Worm (Caenorhabditis elegans) whole organism, young adult: Measurements from ENCODE around the gene gln-5.

Experiments
- B0019.2 ChIP-seq: fragments of 200-800 bp; sonication (Bioruptor generic); conservative IDR thresholded peaks from 2 replicates; pipeline ENCODE4 v1.3.6; 2022; ENCODE audit warnings: missing genetic modification reagents, missing genetic modification characterization, missing compliant biosample characterization
- F33H1.4 ChIP-seq: fragments of 200-800 bp; sonication (Bioruptor generic); IDR thresholded peaks from 2 replicates; pipeline ENCODE4 v1.3.6; 2022; ENCODE audit warnings: missing genetic modification reagents, missing genetic modification characterization, missing compliant biosample characterization
- F37B4.10 ChIP-seq: fragments of 200-800 bp; sonication (Bioruptor generic); IDR thresholded peaks from 2 replicates; pipeline ENCODE4 v1.3.6; 2022; ENCODE audit warnings: missing genetic modification characterization, missing compliant biosample characterization
- T07F8.4 ChIP-seq: sonication (generic microtip); optimal IDR thresholded peaks from 2 replicates; lab custom pipeline; 2016; ENCODE audit warnings: mild to moderate bottlenecking, missing genetic modification characterization, moderate library complexity, missing compliant biosample characterization
- T26A5.8 ChIP-seq: sonication (generic microtip); optimal IDR thresholded peaks from 2 replicates; lab custom pipeline; 2016; ENCODE audit warnings: missing genetic modification characterization, missing compliant biosample characterization
- Y53F4B.3 ChIP-seq: fragments of 200-800 bp; sonication (Bioruptor generic); IDR thresholded peaks from 2 replicates; pipeline ENCODE4 v1.3.6; 2022; ENCODE audit warnings: missing genetic modification reagents, missing genetic modification characterization, missing compliant biosample characterization
- Y67H2A.10 ChIP-seq: fragments of 200-800 bp; sonication (Bioruptor generic); conservative IDR thresholded peaks from 2 replicates; pipeline ENCODE4 v1.3.6; 2022; ENCODE audit warnings: missing genetic modification reagents, missing genetic modification characterization, missing compliant biosample characterization
- Y95B8A.8 ChIP-seq: fragments of 200-800 bp; sonication (Bioruptor generic); IDR thresholded peaks from 2 replicates; pipeline ENCODE4 v1.3.6; 2022; ENCODE audit warnings: missing genetic modification reagents, missing genetic modification characterization, missing compliant biosample characterization
- ZK185.1 ChIP-seq: sonication (generic microtip); optimal IDR thresholded peaks from 2 replicates; lab custom pipeline; 2016; ENCODE audit warnings: mild to moderate bottlenecking, missing genetic modification characterization, missing compliant biosample characterization; ENCODE audit not compliant: poor library complexity, severe bottlenecking
- akir-1 ChIP-seq: fragments of 200-800 bp; sonication (Bioruptor generic); optimal IDR thresholded peaks from 2 replicates; lab custom pipeline; 2018; ENCODE audit warnings: mild to moderate bottlenecking, missing genetic modification characterization, moderate library complexity, missing compliant biosample characterization
- aptf-3 ChIP-seq: fragments of 200-800 bp; sonication (Bioruptor generic); IDR thresholded peaks from 2 replicates; pipeline ENCODE4 v1.3.6; 2022; ENCODE audit warnings: missing genetic modification characterization, missing compliant biosample characterization
- attf-3 ChIP-seq: fragments of 200-800 bp; sonication (Bioruptor generic); conservative IDR thresholded peaks from 2 replicates; pipeline ENCODE4 v1.3.6; 2022; ENCODE audit warnings: missing genetic modification reagents, missing genetic modification characterization, missing compliant biosample characterization
- attf-5 ChIP-seq: fragments of 200-800 bp; sonication (Bioruptor generic); optimal IDR thresholded peaks from 2 replicates; lab custom pipeline; 2018; ENCODE audit warnings: mild to moderate bottlenecking, missing genetic modification characterization, missing compliant biosample characterization
- bed-1 ChIP-seq: fragments of 200-800 bp; sonication (Bioruptor generic); IDR thresholded peaks from 2 replicates; pipeline ENCODE4 v1.3.6; 2022; ENCODE audit warnings: missing genetic modification reagents, missing genetic modification characterization, missing compliant biosample characterization
- ccch-3 ChIP-seq: fragments of 200-800 bp; sonication (Bioruptor generic); optimal IDR thresholded peaks from 2 replicates; lab custom pipeline; 2018; ENCODE audit warnings: mild to moderate bottlenecking, missing genetic modification characterization, missing compliant biosample characterization
- chd-7 ChIP-seq: sonication (generic microtip); optimal IDR thresholded peaks from 2 replicates; lab custom pipeline; 2016; ENCODE audit warnings: mild to moderate bottlenecking, missing genetic modification characterization, moderate library complexity, missing compliant biosample characterization
- ekl-4 ChIP-seq: fragments of 200-800 bp; sonication (Bioruptor generic); IDR thresholded peaks from 2 replicates; pipeline ENCODE4 v1.3.6; 2022; ENCODE audit warnings: missing genetic modification reagents, missing genetic modification characterization, missing compliant biosample characterization
- gei-17 ChIP-seq: fragments of 200-800 bp; sonication (Bioruptor generic); optimal IDR thresholded peaks from 2 replicates; lab custom pipeline; 2018; ENCODE audit warnings: mild to moderate bottlenecking, missing genetic modification characterization, missing compliant biosample characterization
- hlh-26 ChIP-seq: fragments of 200-800 bp; sonication (Bioruptor generic); conservative IDR thresholded peaks from 2 replicates; pipeline ENCODE4 v1.3.6; 2022; ENCODE audit warnings: missing genetic modification reagents, missing genetic modification characterization, missing compliant biosample characterization
- hmg-1.2 ChIP-seq: fragments of 200-800 bp; sonication (Bioruptor generic); IDR thresholded peaks from 2 replicates; pipeline ENCODE4 v1.3.6; 2022; ENCODE audit warnings: missing genetic modification reagents, missing genetic modification characterization, missing compliant biosample characterization
- hmg-20 ChIP-seq: fragments of 200-800 bp; sonication (Bioruptor generic); IDR thresholded peaks from 2 replicates; pipeline ENCODE4 v1.3.6; 2022; ENCODE audit warnings: missing genetic modification reagents, missing genetic modification characterization, missing compliant biosample characterization
- lin-26 ChIP-seq: fragments of 200-800 bp; sonication (Bioruptor generic); IDR thresholded peaks from 2 replicates; pipeline ENCODE4 v1.3.6; 2022; ENCODE audit warnings: missing genetic modification reagents, missing genetic modification characterization, missing compliant biosample characterization
- lin-40 ChIP-seq: sonication (generic microtip); optimal IDR thresholded peaks from 2 replicates; lab custom pipeline; 2016; ENCODE audit warnings: missing genetic modification characterization, mild to moderate bottlenecking, missing compliant biosample characterization, missing genotype, missing genetic modification reagents
- lir-1 ChIP-seq: fragments of 200-800 bp; sonication (Bioruptor generic); conservative IDR thresholded peaks from 2 replicates; pipeline ENCODE4 v1.3.6; 2022; ENCODE audit warnings: missing genetic modification reagents, missing genetic modification characterization, missing compliant biosample characterization
- madf-10 ChIP-seq: sonication (generic microtip); optimal IDR thresholded peaks from 2 replicates; lab custom pipeline; 2016; ENCODE audit warnings: mild to moderate bottlenecking, missing genetic modification characterization, missing compliant biosample characterization
- madf-3 ChIP-seq: fragments of 200-800 bp; sonication (Bioruptor generic); IDR thresholded peaks from 2 replicates; pipeline ENCODE4 v1.3.6; 2022; ENCODE audit warnings: missing genetic modification reagents, missing genetic modification characterization, missing compliant biosample characterization
- mcd-1 ChIP-seq: fragments of 200-800 bp; sonication (Bioruptor generic); IDR thresholded peaks from 2 replicates; pipeline ENCODE4 v1.3.6; 2022; ENCODE audit warnings: missing genetic modification reagents, missing genetic modification characterization, missing compliant biosample characterization
- mes-4 ChIP-seq: sonication (generic microtip); optimal IDR thresholded peaks from 2 replicates; lab custom pipeline; 2016; ENCODE audit warnings: missing genotype, missing genetic modification characterization, missing compliant biosample characterization
- mxl-1 ChIP-seq: sonication (generic microtip); optimal IDR thresholded peaks from 2 replicates; lab custom pipeline; 2016; ENCODE audit warnings: missing genetic modification characterization, missing compliant biosample characterization
- nhr-179 ChIP-seq: sonication (generic microtip); optimal IDR thresholded peaks from 2 replicates; lab custom pipeline; 2016; ENCODE audit warnings: mild to moderate bottlenecking, missing genetic modification characterization, missing compliant biosample characterization
- nhr-27 ChIP-seq: fragments of 200-800 bp; sonication (Bioruptor generic); optimal IDR thresholded peaks from 2 replicates; lab custom pipeline; 2018; ENCODE audit warnings: mild to moderate bottlenecking, missing genetic modification characterization, moderate library complexity, missing compliant biosample characterization
- nhr-80 ChIP-seq: sonication (generic microtip); optimal IDR thresholded peaks from 2 replicates; lab custom pipeline; 2016; ENCODE audit warnings: missing genetic modification characterization, missing compliant biosample characterization
- pbrm-1 ChIP-seq: fragments of 200-800 bp; sonication (Bioruptor generic); IDR thresholded peaks from 2 replicates; pipeline ENCODE4 v1.3.6; 2022; ENCODE audit warnings: missing genetic modification reagents, missing genetic modification characterization, missing compliant biosample characterization
- repo-1 ChIP-seq: sonication (generic microtip); optimal IDR thresholded peaks from 2 replicates; lab custom pipeline; 2017; ENCODE audit warnings: mild to moderate bottlenecking, missing genetic modification characterization, missing compliant biosample characterization
- rpc-1 ChIP-seq, 2 experiments: fragments of 150-350 bp in 1 of 2; sonication (generic microtip) in 1 of 2; optimal IDR thresholded peaks; 2 replicates each; lab custom pipeline; 2014 to 2018; ENCODE audit warnings: missing biosample characterization in 1 of 2, missing genetic modification characterization in 1 of 2, missing genetic modification reagents in 1 of 2, missing genotype in 1 of 2
- sdz-38 ChIP-seq: sonication (generic microtip); optimal IDR thresholded peaks from 2 replicates; lab custom pipeline; 2016; ENCODE audit warnings: missing genotype, missing genetic modification characterization, missing compliant biosample characterization
- snpc-3.4 ChIP-seq: sonication (generic microtip); optimal IDR thresholded peaks from 2 replicates; lab custom pipeline; 2017; ENCODE audit warnings: missing genetic modification characterization, mild to moderate bottlenecking, missing compliant biosample characterization, antibody characterized with exemption, moderate library complexity, missing genotype, missing genetic modification reagents
- somi-1 ChIP-seq: fragments of 200-800 bp; sonication (Bioruptor generic); optimal IDR thresholded peaks from 2 replicates; lab custom pipeline; 2018; ENCODE audit warnings: mild to moderate bottlenecking, missing genetic modification characterization, missing compliant biosample characterization
- sptf-2 ChIP-seq: fragments of 200-800 bp; sonication (Bioruptor generic); optimal IDR thresholded peaks from 2 replicates; lab custom pipeline; 2018; ENCODE audit warnings: mild to moderate bottlenecking, missing genetic modification characterization, missing compliant biosample characterization
- ztf-28 ChIP-seq: fragments of 200-800 bp; sonication (Bioruptor generic); IDR thresholded peaks from 2 replicates; pipeline ENCODE4 v1.3.6; 2022; ENCODE audit warnings: missing genetic modification reagents, missing genetic modification characterization, missing compliant biosample characterization

Gene gln-5

DNA sequence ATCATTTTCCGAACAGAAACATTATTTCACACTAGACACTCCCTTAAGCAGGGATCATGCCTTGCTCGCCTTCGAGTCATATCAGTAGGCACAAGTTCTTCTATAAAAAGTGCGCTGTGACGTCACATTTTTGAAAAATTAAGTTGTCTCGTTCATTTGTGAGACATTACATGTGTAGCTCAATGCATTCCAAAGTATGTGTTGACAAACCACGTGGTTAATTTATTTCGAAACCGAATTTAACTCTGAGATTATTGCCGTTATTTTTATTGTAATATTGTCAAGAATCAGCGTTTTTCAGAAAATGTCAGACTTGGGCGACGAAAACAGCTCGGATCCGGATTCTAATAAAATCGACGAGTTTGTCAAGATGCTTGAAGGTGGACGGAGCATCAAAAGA, 21.0 kb upstream of the gln-5 start, which contains the start of gene T28F3.5:
TSS of gene T28F3.5 (plus strand) at position 301 of the 400 bp plus-strand sequence.
- TF ChIP-seq sptf-2 (GFP tag; lab: Kevin White, UChicago) (no peak), ekl-4 (GFP tag; lab: Robert Waterston, UW) (no peak), T26A5.8 (no peak), akir-1 (GFP tag; lab: Kevin White, UChicago) (no peak), attf-5 (GFP tag; lab: Kevin White, UChicago) (no peak), Y53F4B.3 (GFP tag; lab: Robert Waterston, UW) (no peak), madf-10 (no peak), nhr-27 (no peak)
- TF ChIP-seq, all 124 proteins: peak for 0

DNA sequence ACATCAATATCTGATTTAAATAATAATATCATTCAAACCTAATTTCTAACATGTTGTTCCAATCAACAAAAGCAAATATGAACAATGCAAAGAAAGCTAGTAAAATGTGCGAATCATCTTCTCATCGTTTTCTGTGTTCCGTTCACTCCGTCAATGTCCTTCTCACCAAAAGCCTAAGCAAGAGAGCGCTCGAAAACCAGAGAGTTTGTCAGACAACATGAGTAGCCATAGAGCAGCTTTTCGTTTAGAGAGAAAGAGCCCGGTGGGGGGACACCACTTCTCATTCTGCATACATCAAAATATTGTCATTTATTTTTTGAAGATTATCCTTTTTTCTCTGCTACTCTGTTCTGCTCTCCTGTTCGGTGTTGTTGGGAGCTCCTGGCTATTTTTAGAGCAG, 20.2 kb upstream of the gln-5 start:
- TF ChIP-seq F37B4.10 (GFP tag; lab: Robert Waterston, UW) (no peak), aptf-3 (GFP tag; lab: Robert Waterston, UW) (no peak), nhr-179 (tag; lab: Kevin White, UChicago) (no peak), madf-3 (no peak), mes-4 (tag; lab: Kevin White, UChicago) (no peak), lin-40 (tag; lab: Kevin White, UChicago) (no peak), gei-17 (GFP tag; lab: Kevin White, UChicago) (no peak), rpc-1 (optimal IDR thresholded peaks at IDR 0.05; lab: Kevin White, UChicago) (no peak), rpc-1 (tag; optimal IDR thresholded peaks at IDR 0.05; lab: Kevin White, UChicago) (no peak), sptf-2 (GFP tag; lab: Kevin White, UChicago) (no peak), pbrm-1 (GFP tag; lab: Robert Waterston, UW) (no peak), nhr-27 (no peak), B0019.2 (GFP tag; lab: Robert Waterston, UW) (no peak), Y53F4B.3 (GFP tag; lab: Robert Waterston, UW) (no peak), repo-1 (no peak), Y95B8A.8 (no peak), hmg-20 (GFP tag; lab: Robert Waterston, UW) (no peak), ztf-28 (GFP tag; lab: Robert Waterston, UW) (no peak), lin-26 (GFP tag; lab: Robert Waterston, UW) (no peak)

DNA sequence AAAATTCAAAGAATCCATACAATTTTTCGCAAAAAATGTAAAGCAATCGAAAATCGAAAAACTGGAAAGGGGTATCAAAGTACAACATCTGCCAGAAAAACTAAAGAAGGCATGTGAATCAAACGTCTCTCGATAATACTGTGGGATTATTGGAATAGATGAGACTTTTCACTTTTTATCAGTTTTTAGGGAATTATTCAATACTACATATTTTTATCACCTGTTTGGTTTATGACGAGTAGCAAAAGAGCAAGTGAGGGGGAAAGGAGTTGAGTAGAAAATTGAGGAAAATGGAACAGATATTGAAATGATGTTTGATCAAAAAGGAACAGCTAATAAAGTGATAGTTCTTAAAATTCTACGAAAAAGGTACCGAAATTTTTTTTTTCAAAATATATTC, 19.6 kb upstream of the gln-5 start:
- no peak for TF ChIP-seq T07F8.4
- TF ChIP-seq nhr-80 (tag; lab: Kevin White, UChicago) = peak; percentile 9
- TF ChIP-seq, all 124 proteins: peak for 1

DNA sequence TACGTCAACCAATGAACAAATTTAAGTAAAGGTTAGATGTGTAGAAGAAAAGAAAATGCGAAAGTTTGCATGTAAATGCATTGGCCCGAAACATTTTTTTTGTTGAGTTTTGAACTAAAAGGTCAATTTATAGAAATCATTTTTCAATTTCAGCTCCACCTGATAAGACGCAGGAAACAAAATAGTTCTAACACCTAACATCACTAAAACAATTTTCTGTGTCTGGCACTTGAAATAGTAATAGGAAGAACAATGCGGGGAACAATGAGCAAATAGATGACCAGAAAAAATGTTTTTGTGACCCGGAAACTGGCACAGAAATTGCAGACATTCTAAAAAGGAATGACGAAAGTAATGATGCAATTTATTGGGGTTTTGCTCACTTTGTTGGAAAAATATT, 18.9 kb upstream of the gln-5 start:
- TF ChIP-seq nhr-80 (tag; lab: Kevin White, UChicago) = peak; percentile 45
- TF ChIP-seq mxl-1 (tag; lab: Kevin White, UChicago) = no peak

DNA sequence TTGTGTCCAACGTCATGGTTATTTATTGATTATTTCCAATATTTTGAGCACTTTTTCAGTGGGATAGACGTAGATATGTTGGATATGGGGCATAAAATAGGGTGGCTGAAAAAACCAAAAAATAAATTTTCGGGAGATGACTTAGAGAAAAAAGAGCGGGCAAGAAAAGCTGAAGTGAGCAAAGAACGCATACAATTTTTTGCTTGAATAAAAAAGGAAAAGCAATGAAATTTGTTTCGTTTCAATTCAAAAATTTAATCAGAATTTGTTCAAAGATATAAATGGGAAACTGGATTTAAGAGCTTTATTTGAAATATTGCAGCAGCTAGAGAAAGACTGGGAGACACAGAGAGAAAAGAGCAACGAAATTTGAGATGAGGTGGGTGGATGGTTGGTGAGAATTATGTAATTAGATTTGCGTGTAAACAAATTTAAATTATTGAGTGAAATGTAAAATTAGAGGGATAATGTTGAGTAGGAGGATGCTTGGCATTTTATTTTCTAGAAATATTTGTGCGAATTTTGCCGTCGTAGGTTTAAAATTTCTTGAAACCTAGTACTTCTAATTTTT, 18.3 kb upstream of the gln-5 start, which contains the start of the genes T28F3.11 and slc-17.4:
TSS of gene T28F3.11 (minus strand) at position 51 of the 571 bp plus-strand sequence.
TSS of gene slc-17.4 (minus strand) at position 105 of the 571 bp plus-strand sequence.
- no peak for TF ChIP-seq Y67H2A.10 (GFP tag; lab: Robert Waterston, UW)
- TF ChIP-seq attf-3 (GFP tag; lab: Robert Waterston, UW) = no peak
- no peak for TF ChIP-seq ccch-3 (GFP tag; lab: Kevin White, UChicago)
- TF ChIP-seq somi-1 = no peak
- TF ChIP-seq lir-1 = no peak
- TF ChIP-seq sdz-38 (tag; lab: Kevin White, UChicago) = no peak
- TF ChIP-seq ZK185.1 (tag; lab: Kevin White, UChicago) = no peak
- no peak for TF ChIP-seq chd-7 (tag; lab: Kevin White, UChicago)
- TF ChIP-seq Y53F4B.3 (GFP tag; lab: Robert Waterston, UW) = no peak
- TF ChIP-seq snpc-3.4 = no peak
- no peak for TF ChIP-seq madf-3
- TF ChIP-seq mcd-1 (GFP tag; lab: Robert Waterston, UW) = no peak
- no peak for TF ChIP-seq hmg-1.2 (GFP tag; lab: Robert Waterston, UW)
- no peak for TF ChIP-seq ztf-28 (GFP tag; lab: Robert Waterston, UW)
- TF ChIP-seq lin-26 (GFP tag; lab: Robert Waterston, UW) = no peak
- no peak for TF ChIP-seq hlh-26 (GFP tag; lab: Robert Waterston, UW)
- no peak for TF ChIP-seq lin-40 (tag; lab: Kevin White, UChicago)
- TF ChIP-seq rpc-1 (optimal IDR thresholded peaks at IDR 0.05; lab: Kevin White, UChicago) = no peak
- TF ChIP-seq rpc-1 (tag; optimal IDR thresholded peaks at IDR 0.05; lab: Kevin White, UChicago) = no peak
- no peak for TF ChIP-seq bed-1 (GFP tag; lab: Robert Waterston, UW)
- no peak for TF ChIP-seq F33H1.4 (GFP tag; lab: Robert Waterston, UW)
